Fruit fly (Drosophila melanogaster) whole organism, adult: ENCODE measurements around the gene CG14238.

Experiments
- CG12768 ChIP-seq: fragments of 200-800 bp; sonication (Bioruptor generic); optimal IDR thresholded peaks from 2 replicates; lab custom pipeline; 2017; ENCODE audit warnings: missing biosample characterization, missing genetic modification characterization, mild to moderate bottlenecking, moderate library complexity, missing genetic modification reagents
- CG7101 ChIP-seq: fragments of 200-800 bp; sonication (Bioruptor generic); optimal IDR thresholded peaks from 2 replicates; lab custom pipeline; 2018; ENCODE audit warnings: missing biosample characterization, mild to moderate bottlenecking, missing genetic modification characterization, moderate library complexity
- ovo ChIP-seq: fragments of 200-800 bp; sonication (Bioruptor generic); optimal IDR thresholded peaks from 2 replicates; lab custom pipeline; 2016; ENCODE audit warnings: missing biosample characterization, missing genetic modification characterization
- toe ChIP-seq: fragments of 200-800 bp; sonication (Bioruptor generic); optimal IDR thresholded peaks from 2 replicates; lab custom pipeline; 2016; ENCODE audit warnings: missing biosample characterization, missing genetic modification characterization

dm6 chr3R:26440455-26441196, 17.4 kb upstream of the CG14238 start, which contains the start of gene tx:
- TF ChIP-seq CG12768 (GFP tag; lab: Kevin White, UChicago) (no peak), ovo (GFP tag; lab: Kevin White, UChicago) (peak; percentile 46), toe (GFP tag; lab: Kevin White, UChicago) (no peak), CG7101 (tag; lab: Kevin White, UChicago) (no peak)
